Worm (Caenorhabditis elegans) whole organism, L3 larva: Measurements from ENCODE around the gene F22E5.11.
"Not testable (repeated sequence)": the region's sequence is repeated elsewhere in the genome, so short reads cannot be mapped to it uniquely, and the experiment has no call there.

Source experiments
- R02D3.7 ChIP-seq: fragments of 150-350 bp; optimal IDR thresholded peaks from 2 replicates; lab custom pipeline; 2014; ENCODE audit warnings: missing biosample characterization, missing genetic modification characterization
- ZK546.5 ChIP-seq: sonication (generic microtip); optimal IDR thresholded peaks from 2 replicates; lab custom pipeline; 2017; ENCODE audit warnings: missing biosample characterization, missing genetic modification characterization
- aly-2 ChIP-seq: fragments of 150-350 bp; optimal IDR thresholded peaks from 2 replicates; lab custom pipeline; 2014; ENCODE audit warnings: missing biosample characterization, missing genetic modification characterization
- ceh-28 ChIP-seq: fragments of 150-350 bp; optimal IDR thresholded peaks from 2 replicates; lab custom pipeline; 2014; ENCODE audit warnings: missing biosample characterization, missing genetic modification reagents, missing genetic modification characterization
- ceh-82 ChIP-seq: fragments of 150-350 bp; optimal IDR thresholded peaks from 2 replicates; lab custom pipeline; 2014; ENCODE audit warnings: missing biosample characterization, missing genetic modification characterization
- ceh-9 ChIP-seq: sonication (generic microtip); optimal IDR thresholded peaks from 2 replicates; lab custom pipeline; 2018; ENCODE audit warnings: missing biosample characterization, missing genetic modification characterization
- daf-12 ChIP-seq: fragments of 150-350 bp; optimal IDR thresholded peaks from 2 replicates; lab custom pipeline; 2014; ENCODE audit warnings: missing biosample characterization, missing genetic modification reagents, missing genetic modification characterization
- egl-27 ChIP-seq: sonication (generic microtip); optimal IDR thresholded peaks from 4 replicates; lab custom pipeline; 2017; ENCODE audit warnings: missing biosample characterization, missing genetic modification reagents, missing genetic modification characterization
- egl-5 ChIP-seq: fragments of 150-350 bp; optimal IDR thresholded peaks from 2 replicates; lab custom pipeline; 2017; ENCODE audit warnings: missing biosample characterization, missing genetic modification reagents, missing genetic modification characterization, inconsistent platforms
- elt-2 ChIP-seq: sonication (generic microtip); optimal IDR thresholded peaks from 2 replicates; lab custom pipeline; 2016; ENCODE audit warnings: missing genetic modification reagents, mild to moderate bottlenecking, missing genetic modification characterization, missing compliant biosample characterization
- elt-3 ChIP-seq, 3 experiments: fragments of 150-350 bp in 1 of 3; sonication (generic microtip) in 2 of 3; optimal IDR thresholded peaks; 2 replicates in 2 of 3; 4 replicates in 1 of 3; lab custom pipeline; 2014 to 2017; ENCODE audit warnings: missing biosample characterization in 3 of 3, missing genetic modification characterization in 3 of 3
- eor-1 ChIP-seq, 2 experiments: fragments of 150-350 bp; optimal IDR thresholded peaks; 2 replicates each; lab custom pipeline; 2014 to 2018; ENCODE audit warnings: missing biosample characterization in 2 of 2, missing genetic modification characterization in 2 of 2
- fkh-2 ChIP-seq: fragments of 150-350 bp; optimal IDR thresholded peaks from 2 replicates; lab custom pipeline; 2014; ENCODE audit warnings: missing biosample characterization, missing genetic modification reagents, missing genetic modification characterization
- fos-1 ChIP-seq: fragments of 150-350 bp; optimal IDR thresholded peaks from 2 replicates; lab custom pipeline; 2014; ENCODE audit warnings: missing biosample characterization, missing genetic modification characterization
- jun-1 ChIP-seq: fragments of 150-350 bp; optimal IDR thresholded peaks from 2 replicates; lab custom pipeline; 2014; ENCODE audit warnings: missing biosample characterization, missing genetic modification reagents, missing genetic modification characterization
- lin-15B ChIP-seq: fragments of 150-350 bp; optimal IDR thresholded peaks from 2 replicates; lab custom pipeline; 2014; ENCODE audit warnings: missing biosample characterization, missing genetic modification characterization
- lin-39 ChIP-seq: fragments of 150-350 bp; optimal IDR thresholded peaks from 2 replicates; lab custom pipeline; 2018; ENCODE audit warnings: missing biosample characterization, missing genetic modification reagents, missing genetic modification characterization
- lsy-12 ChIP-seq: sonication (generic microtip); optimal IDR thresholded peaks from 2 replicates; lab custom pipeline; 2016; ENCODE audit warnings: mild to moderate bottlenecking, missing genetic modification characterization, missing compliant biosample characterization
- mdl-1 ChIP-seq: fragments of 150-350 bp; optimal IDR thresholded peaks from 2 replicates; lab custom pipeline; 2014; ENCODE audit warnings: missing biosample characterization, missing genetic modification characterization
- mml-1 ChIP-seq: fragments of 150-350 bp; sonication (generic microtip); optimal IDR thresholded peaks from 3 replicates; lab custom pipeline; 2014; ENCODE audit warnings: missing biosample characterization, missing genetic modification characterization
- nhr-11 ChIP-seq: fragments of 150-350 bp; optimal IDR thresholded peaks from 2 replicates; lab custom pipeline; 2014; ENCODE audit warnings: missing biosample characterization, missing genetic modification characterization
- nhr-12 ChIP-seq: fragments of 150-350 bp; optimal IDR thresholded peaks from 2 replicates; lab custom pipeline; 2014; ENCODE audit warnings: missing biosample characterization, missing genetic modification characterization
- nhr-23 ChIP-seq: fragments of 150-350 bp; optimal IDR thresholded peaks from 2 replicates; lab custom pipeline; 2014; ENCODE audit warnings: missing biosample characterization, missing genetic modification reagents, missing genetic modification characterization
- nhr-237 ChIP-seq: fragments of 150-350 bp; optimal IDR thresholded peaks from 2 replicates; lab custom pipeline; 2014; ENCODE audit warnings: missing biosample characterization, missing genetic modification characterization
- nhr-25 ChIP-seq: sonication (generic microtip); optimal IDR thresholded peaks from 2 replicates; lab custom pipeline; 2017; ENCODE audit warnings: missing biosample characterization, missing genetic modification characterization
- nhr-28 ChIP-seq: fragments of 150-350 bp; optimal IDR thresholded peaks from 2 replicates; lab custom pipeline; 2014; ENCODE audit warnings: missing biosample characterization, missing genetic modification characterization
- nhr-43 ChIP-seq: sonication (generic microtip); optimal IDR thresholded peaks from 2 replicates; lab custom pipeline; 2016; ENCODE audit warnings: mild to moderate bottlenecking, missing genetic modification characterization, missing compliant biosample characterization; ENCODE audit not compliant: poor library complexity, severe bottlenecking
- nhr-76 ChIP-seq: fragments of 150-350 bp; sonication (generic microtip); optimal IDR thresholded peaks from 5 replicates; lab custom pipeline; 2014; ENCODE audit warnings: missing biosample characterization, missing genetic modification characterization
- nhr-77 ChIP-seq: fragments of 150-350 bp; optimal IDR thresholded peaks from 2 replicates; lab custom pipeline; 2014; ENCODE audit warnings: missing biosample characterization, missing genetic modification characterization
- pha-4 ChIP-seq: fragments of 150-350 bp; optimal IDR thresholded peaks from 2 replicates; lab custom pipeline; 2014; ENCODE audit warnings: missing biosample characterization, missing genetic modification reagents, missing genetic modification characterization
- pqm-1 ChIP-seq: fragments of 150-350 bp; optimal IDR thresholded peaks from 2 replicates; lab custom pipeline; 2017; ENCODE audit warnings: missing biosample characterization, missing genetic modification characterization, inconsistent platforms
- sea-2 ChIP-seq: fragments of 150-350 bp; sonication (generic microtip); optimal IDR thresholded peaks from 4 replicates; lab custom pipeline; 2014; ENCODE audit warnings: missing biosample characterization, missing genetic modification reagents, missing genetic modification characterization
- skn-1 ChIP-seq: fragments of 150-350 bp; optimal IDR thresholded peaks from 2 replicates; lab custom pipeline; 2014; ENCODE audit warnings: missing biosample characterization, missing genetic modification characterization
- snpc-4 ChIP-seq: fragments of 150-350 bp; optimal IDR thresholded peaks from 2 replicates; lab custom pipeline; 2014; ENCODE audit warnings: missing biosample characterization, missing genetic modification characterization
- zag-1 ChIP-seq: fragments of 150-350 bp; optimal IDR thresholded peaks from 2 replicates; lab custom pipeline; 2014; ENCODE audit warnings: missing biosample characterization, missing genetic modification characterization
- ztf-4 ChIP-seq: fragments of 150-350 bp; optimal IDR thresholded peaks from 2 replicates; lab custom pipeline; 2014; ENCODE audit warnings: missing biosample characterization, missing genetic modification characterization

The F22E5.11 gene

DNA sequence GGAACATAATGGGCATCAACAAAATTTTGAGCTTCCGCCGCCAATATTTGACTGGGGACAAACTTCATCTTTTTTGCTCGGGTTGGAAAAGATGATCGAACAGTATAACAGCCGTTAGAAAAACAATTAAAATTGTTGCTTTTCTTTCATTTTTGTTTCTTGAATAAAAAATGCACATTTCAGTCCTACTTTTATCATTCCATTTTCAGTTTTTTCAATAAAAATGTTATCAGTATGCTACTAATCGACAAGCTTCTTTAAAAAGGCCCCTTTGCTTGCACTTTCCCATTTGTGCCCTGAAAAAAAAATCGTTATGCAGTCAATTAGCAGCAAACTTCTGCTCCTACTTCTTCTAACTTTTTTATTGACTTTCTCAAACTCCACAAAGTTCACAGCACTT, 2.6 kb downstream of the F22E5.11 start, which contains the start of gene F22E5.7:
Gene F22E5.7, plus strand, starts transcription at position 301 of the 400 bp plus-strand sequence.
- TF ChIP-seq nhr-25 (no peak), nhr-12 (tag; lab: Kevin White, UChicago) (no peak), zag-1 (tag; lab: Kevin White, UChicago) (no peak), lin-39 (no peak), skn-1 (tag; lab: Kevin White, UChicago) (no peak), nhr-28 (no peak), ZK546.5 (tag; lab: Kevin White, UChicago) (no peak), egl-5 (tag; lab: Kevin White, UChicago) (no peak), snpc-4 (tag; lab: Kevin White, UChicago) (no peak), nhr-77 (tag; lab: Kevin White, UChicago) (no peak), aly-2 (no peak)
- TF ChIP-seq, all 47 proteins: peak for 0

DNA sequence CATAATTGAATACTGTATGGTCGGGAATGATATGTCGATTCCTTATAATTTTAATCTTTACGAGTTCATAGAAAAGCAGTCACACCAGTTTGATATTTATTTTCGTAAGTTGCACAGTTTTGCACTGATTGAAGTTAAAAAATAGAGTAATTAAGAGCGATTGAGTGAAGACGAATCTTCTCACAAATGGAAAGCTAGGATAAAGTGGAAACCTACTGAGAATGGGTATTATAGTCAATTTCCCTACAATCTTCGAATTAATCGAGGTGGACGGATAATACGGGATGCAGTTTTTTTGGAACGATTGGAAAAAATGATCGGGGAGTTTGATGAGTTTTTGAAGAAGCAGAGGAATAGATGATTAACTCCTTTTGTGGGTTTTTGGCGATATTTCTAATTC, 3.4 kb downstream of the F22E5.11 start, which contains the start of gene F22E5.23:
Gene F22E5.23, plus strand, starts transcription at position 301 of the 400 bp plus-strand sequence.
- no peak for TF ChIP-seq ZK546.5 (tag; lab: Kevin White, UChicago)

DNA sequence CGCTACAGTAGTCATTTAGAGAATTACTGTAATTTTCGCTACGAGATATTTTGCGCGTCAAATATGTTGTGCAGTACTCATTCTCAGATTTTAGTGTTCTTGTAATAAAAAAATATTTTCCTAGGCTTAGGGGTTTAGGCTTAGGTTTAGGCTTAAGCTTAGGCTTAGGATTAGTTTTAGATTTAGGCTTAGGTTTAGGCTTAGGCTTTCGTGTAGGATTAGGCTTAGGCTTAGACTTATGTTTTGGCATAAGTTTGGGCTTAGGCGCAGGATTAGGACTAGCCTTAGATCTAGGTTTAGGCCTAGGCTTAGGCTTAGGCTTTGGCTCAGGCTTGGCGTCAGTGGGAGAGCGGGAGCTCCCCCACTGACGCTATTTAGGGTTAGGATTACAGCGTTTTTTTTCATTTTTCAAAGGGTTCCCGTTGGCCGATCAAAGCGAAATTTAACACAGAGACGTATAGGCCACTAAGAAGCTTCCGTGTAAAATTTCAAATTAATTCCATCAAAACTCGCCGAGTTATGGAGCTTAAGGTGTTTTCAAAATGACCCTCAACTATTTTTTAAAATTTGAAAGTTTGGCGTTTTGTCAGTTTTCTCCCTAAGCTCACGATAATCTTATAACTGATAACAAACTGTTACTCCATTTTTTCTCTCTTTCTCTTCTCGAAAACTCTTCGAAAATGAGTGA, 4.9 kb downstream of the F22E5.11 start, which contains the start of gene F22E5.8:
Gene F22E5.8, plus strand, starts transcription at position 638 of the 688 bp plus-strand sequence.
- TF ChIP-seq lsy-12 (tag; lab: Kevin White, UChicago); skn-1 (tag; lab: Kevin White, UChicago); elt-2: not testable (repeated sequence)

ce11 chrII:2638062-2638461, 6.3 kb downstream of the F22E5.11 start, which contains the start of gene F22E5.9:
Gene F22E5.9, plus strand, starts transcription at chrII:2638388.
- TF ChIP-seq fos-1 (tag; lab: Kevin White, UChicago) (no peak), eor-1 (tag; optimal IDR thresholded peaks at IDR 0.05; lab: Kevin White, UChicago) (no peak), ceh-82 (tag; lab: Kevin White, UChicago) (no peak), egl-27 (tag; lab: Kevin White, UChicago) (no peak), pha-4 (peak; percentile 32), mdl-1 (tag; lab: Kevin White, UChicago) (no peak), ceh-9 (no peak), skn-1 (tag; lab: Kevin White, UChicago) (peak; percentile 52), nhr-28 (no peak), ZK546.5 (tag; lab: Kevin White, UChicago) (no peak), nhr-76 (tag; lab: Kevin White, UChicago) (no peak)

- TF ChIP-seq ZK546.5 (tag; lab: Kevin White, UChicago) (no peak), jun-1 (tag; lab: Kevin White, UChicago) (no peak), mdl-1 (tag; lab: Kevin White, UChicago) (no peak), mml-1 (no peak), nhr-77 (tag; lab: Kevin White, UChicago) (no peak), lin-15B (no peak), nhr-237 (no peak), nhr-23 (no peak), elt-3 (tag; optimal IDR thresholded peaks at IDR 0.05; lab: Kevin White, UChicago) (no peak), nhr-76 (tag; lab: Kevin White, UChicago) (no peak), eor-1 (tag; optimal IDR thresholded peaks at IDR 0.05; lab: Kevin White, UChicago) (no peak), lsy-12 (tag; lab: Kevin White, UChicago) (no peak), sea-2 (no peak), daf-12 (tag; lab: Kevin White, UChicago) (no peak), nhr-11 (tag; lab: Kevin White, UChicago) (no peak), pqm-1 (no peak), zag-1 (tag; lab: Kevin White, UChicago) (no peak)
Measured at ce11 chrII:2637359-2637758, 7.0 kb downstream of the F22E5.11 start, which contains the start of gene F22E5.21. Gene F22E5.21, minus strand, starts transcription at chrII:2637459.

DNA sequence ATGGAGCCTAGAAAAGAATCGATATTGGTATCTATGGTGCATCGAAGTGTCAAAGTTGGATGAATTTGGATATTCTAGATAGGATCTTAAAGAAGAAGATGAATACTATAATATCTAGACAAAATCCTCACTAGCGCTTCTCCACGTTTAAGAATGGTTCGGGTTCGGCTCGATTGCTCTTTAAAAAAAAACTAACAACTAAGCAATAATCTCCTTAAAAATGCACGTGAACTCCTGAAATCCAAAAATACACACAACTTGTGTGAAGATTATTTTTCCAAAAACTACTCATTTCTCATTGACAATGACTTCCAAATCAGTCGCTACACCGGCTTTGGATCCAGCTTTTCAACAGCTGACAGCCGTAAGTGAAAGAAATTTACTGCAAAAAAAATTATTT, 13.2 kb downstream of the F22E5.11 start, which contains the start of gene D2062.1:
Gene D2062.1, plus strand, starts transcription at position 301 of the 400 bp plus-strand sequence.
- no peak for TF ChIP-seq ceh-82 (tag; lab: Kevin White, UChicago)
- TF ChIP-seq ceh-28: no peak
- no peak for TF ChIP-seq nhr-11 (tag; lab: Kevin White, UChicago)
- no peak for TF ChIP-seq ztf-4 (tag; lab: Kevin White, UChicago)
- no peak for TF ChIP-seq jun-1 (tag; lab: Kevin White, UChicago)
- TF ChIP-seq nhr-43 (tag; lab: Kevin White, UChicago): no peak
- no peak for TF ChIP-seq nhr-23
- no peak for TF ChIP-seq fkh-2 (tag; lab: Kevin White, UChicago)
- TF ChIP-seq R02D3.7 (tag; lab: Kevin White, UChicago): no peak
- TF ChIP-seq egl-27 (tag; lab: Kevin White, UChicago): no peak
- no peak for TF ChIP-seq nhr-28
- no peak for TF ChIP-seq fos-1 (tag; lab: Kevin White, UChicago)
- no peak for TF ChIP-seq sea-2
- no peak for TF ChIP-seq nhr-25
